Fruit fly (Drosophila melanogaster) whole organism, embryonic: ENCODE data around the gene car.

Experiments used
- Atf3 ChIP-seq: fragments of 200-800 bp; sonication (Bioruptor generic); optimal IDR thresholded peaks from 3 replicates; lab custom pipeline; 2016; ENCODE audit warnings: missing biosample characterization, missing genetic modification characterization
- Atf6 ChIP-seq: fragments of 200-800 bp; sonication (Bioruptor generic); IDR thresholded peaks from 2 replicates; pipeline ENCODE4 v1.3.6; 2022; ENCODE audit warnings: missing biosample characterization, missing genetic modification characterization
- Bgb ChIP-seq: fragments of 200-800 bp; sonication (Bioruptor generic); IDR thresholded peaks from 2 replicates; pipeline ENCODE4 v1.3.6; 2022; ENCODE audit warnings: missing biosample characterization, missing genetic modification characterization; ENCODE audit not compliant: partially characterized antibody
- CG10209 ChIP-seq: fragments of 200-800 bp; sonication (Bioruptor generic); optimal IDR thresholded peaks from 3 replicates; lab custom pipeline; 2017; ENCODE audit warnings: missing biosample characterization, mild to moderate bottlenecking, missing genetic modification characterization, missing genetic modification reagents
- CG10565 ChIP-seq: fragments of 200-800 bp; sonication (Bioruptor generic); optimal IDR thresholded peaks from 3 replicates; lab custom pipeline; 2016; ENCODE audit warnings: missing biosample characterization, mild to moderate bottlenecking, missing genetic modification characterization
- CG10654 ChIP-seq: fragments of 200-800 bp; sonication (Bioruptor generic); optimal IDR thresholded peaks from 2 replicates; lab custom pipeline; 2016; ENCODE audit warnings: missing biosample characterization, missing genetic modification characterization
- CG11504 ChIP-seq: fragments of 200-800 bp; sonication (Bioruptor generic); optimal IDR thresholded peaks from 3 replicates; lab custom pipeline; 2019; ENCODE audit warnings: missing biosample characterization, mild to moderate bottlenecking, missing genetic modification characterization, moderate library complexity
- CG11560 ChIP-seq: fragments of 200-800 bp; sonication (Bioruptor generic); IDR thresholded peaks from 3 replicates; pipeline ENCODE4 v1.3.6; 2022; ENCODE audit warnings: missing biosample characterization, missing genetic modification characterization
- CG12219 ChIP-seq: fragments of 200-800 bp; sonication (Bioruptor generic); optimal IDR thresholded peaks from 3 replicates; lab custom pipeline; 2018; ENCODE audit warnings: missing biosample characterization, mild to moderate bottlenecking, missing genetic modification characterization
- CG12744 ChIP-seq: fragments of 200-800 bp; sonication (Bioruptor generic); optimal IDR thresholded peaks from 2 replicates; lab custom pipeline; 2016; ENCODE audit warnings: missing biosample characterization, missing genetic modification characterization
- CG13123 ChIP-seq: fragments of 200-800 bp; sonication (Bioruptor generic); optimal IDR thresholded peaks from 2 replicates; lab custom pipeline; 2016; ENCODE audit warnings: missing biosample characterization, missing genetic modification characterization
- CG17612 ChIP-seq: fragments of 200-800 bp; sonication (Bioruptor generic); IDR thresholded peaks from 2 replicates; pipeline ENCODE4 v1.3.6; 2022; ENCODE audit warnings: missing biosample characterization, missing genetic modification characterization
- CG18476 ChIP-seq: fragments of 200-800 bp; sonication (Bioruptor generic); optimal IDR thresholded peaks from 2 replicates; lab custom pipeline; 2016; ENCODE audit warnings: missing biosample characterization, mild to moderate bottlenecking, missing genetic modification characterization
- CG18599 ChIP-seq: fragments of 200-800 bp; sonication (Bioruptor generic); optimal IDR thresholded peaks from 3 replicates; lab custom pipeline; 2017; ENCODE audit warnings: missing biosample characterization, missing genetic modification characterization, mild to moderate bottlenecking, moderate library complexity, missing genetic modification reagents
- CG31441 ChIP-seq: fragments of 200-800 bp; sonication (Bioruptor generic); IDR thresholded peaks from 2 replicates; pipeline ENCODE4 v1.3.6; 2022; ENCODE audit warnings: missing biosample characterization, missing genetic modification characterization
- CG4360 ChIP-seq: fragments of 200-800 bp; sonication (Bioruptor generic); IDR thresholded peaks from 2 replicates; pipeline ENCODE4 v1.3.6; 2022; ENCODE audit warnings: missing biosample characterization, missing genetic modification characterization
- CG8290 ChIP-seq, 3 experiments: fragments of 200-800 bp; sonication (Bioruptor generic); optimal IDR thresholded peaks; 2 replicates each; lab custom pipeline; 2016 to 2019; ENCODE audit warnings: missing biosample characterization in 3 of 3, missing genetic modification characterization in 3 of 3, mild to moderate bottlenecking in 2 of 3, moderate library complexity in 1 of 3
- CG8388 ChIP-seq: fragments of 200-800 bp; sonication (Bioruptor generic); optimal IDR thresholded peaks from 2 replicates; lab custom pipeline; 2019; ENCODE audit warnings: missing biosample characterization, mild to moderate bottlenecking, missing genetic modification characterization, moderate library complexity
- CHES-1-like ChIP-seq: fragments of 200-800 bp; sonication (Bioruptor generic); optimal IDR thresholded peaks from 2 replicates; lab custom pipeline; 2016; ENCODE audit warnings: missing biosample characterization, missing genetic modification characterization
- CkIIα-i1 ChIP-seq: fragments of 200-800 bp; sonication (Bioruptor generic); IDR thresholded peaks from 2 replicates; pipeline ENCODE4 v1.3.6; 2022; ENCODE audit warnings: missing biosample characterization, missing genetic modification characterization
- Dbx ChIP-seq: fragments of 200-800 bp; sonication (Bioruptor generic); IDR thresholded peaks from 3 replicates; pipeline ENCODE4 v1.3.6; 2022; ENCODE audit warnings: missing biosample characterization, missing genetic modification characterization
- Dip2 ChIP-seq: fragments of 200-800 bp; sonication (Bioruptor generic); IDR thresholded peaks from 2 replicates; pipeline ENCODE4 v1.3.6; 2022; ENCODE audit warnings: missing biosample characterization, missing genetic modification characterization
- Ets97D ChIP-seq: fragments of 200-800 bp; sonication (Bioruptor generic); optimal IDR thresholded peaks from 3 replicates; lab custom pipeline; 2016; ENCODE audit warnings: missing biosample characterization, missing genetic modification characterization
- Hand ChIP-seq: fragments of 200-800 bp; sonication (Bioruptor generic); optimal IDR thresholded peaks from 2 replicates; lab custom pipeline; 2017; ENCODE audit warnings: mild to moderate bottlenecking, missing biosample characterization, missing genetic modification reagents, missing genetic modification characterization
- Hr39 ChIP-seq: fragments of >200 bp; optimal IDR thresholded peaks from 2 replicates; lab custom pipeline; 2017
- Hr51 ChIP-seq, 2 experiments: fragments of 200-800 bp; sonication (Bioruptor generic); optimal IDR thresholded peaks; 2 replicates in 1 of 2; 3 replicates in 1 of 2; lab custom pipeline; 2016 to 2018; ENCODE audit warnings: missing biosample characterization in 2 of 2, missing genetic modification characterization in 2 of 2, mild to moderate bottlenecking in 1 of 2, moderate library complexity in 1 of 2
- Hsf ChIP-seq: fragments of 200-800 bp; sonication (Bioruptor generic); optimal IDR thresholded peaks from 3 replicates; lab custom pipeline; 2016; ENCODE audit warnings: missing biosample characterization, missing genetic modification characterization
- Lim3 ChIP-seq: fragments of 200-800 bp; sonication (Bioruptor generic); IDR thresholded peaks from 2 replicates; pipeline ENCODE4 v1.3.6; 2022; ENCODE audit warnings: missing biosample characterization, missing genetic modification characterization
- MTF-1 ChIP-seq: fragments of 200-800 bp; sonication (Bioruptor generic); optimal IDR thresholded peaks from 2 replicates; lab custom pipeline; 2018; ENCODE audit warnings: missing biosample characterization, mild to moderate bottlenecking, missing genetic modification characterization, borderline replicate concordance
- NFAT ChIP-seq: fragments of 200-800 bp; sonication (Bioruptor generic); IDR thresholded peaks from 2 replicates; pipeline ENCODE4 v1.3.6; 2022; ENCODE audit warnings: missing biosample characterization, missing genetic modification characterization
- Nf-YB ChIP-seq: fragments of 200-800 bp; sonication (Bioruptor generic); optimal IDR thresholded peaks from 3 replicates; lab custom pipeline; 2019; ENCODE audit warnings: missing biosample characterization, mild to moderate bottlenecking, missing genetic modification characterization, moderate library complexity
- NfI ChIP-seq: fragments of 200-800 bp; sonication (Bioruptor generic); optimal IDR thresholded peaks from 3 replicates; lab custom pipeline; 2018; ENCODE audit warnings: missing biosample characterization, mild to moderate bottlenecking, missing genetic modification characterization, moderate library complexity
- Sry-β ChIP-seq: fragments of 200-800 bp; sonication (Bioruptor generic); optimal IDR thresholded peaks from 2 replicates; lab custom pipeline; 2018; ENCODE audit warnings: missing biosample characterization, mild to moderate bottlenecking, missing genetic modification characterization, moderate library complexity
- Xrp1 ChIP-seq: fragments of 200-800 bp; sonication (Bioruptor generic); IDR thresholded peaks from 2 replicates; pipeline ENCODE4 v1.3.6; 2022; ENCODE audit warnings: missing biosample characterization, missing genetic modification characterization
- ab ChIP-seq: fragments of 200-800 bp; sonication (Bioruptor generic); optimal IDR thresholded peaks from 2 replicates; lab custom pipeline; 2016; ENCODE audit warnings: missing biosample characterization, missing genetic modification characterization
- bab2 ChIP-seq: fragments of 200-800 bp; sonication (Bioruptor generic); optimal IDR thresholded peaks from 2 replicates; lab custom pipeline; 2016; ENCODE audit warnings: missing biosample characterization, missing genetic modification characterization
- chinmo ChIP-seq: fragments of 200-800 bp; sonication (Bioruptor generic); IDR thresholded peaks from 4 replicates; pipeline ENCODE4 v1.3.6; 2022; ENCODE audit warnings: missing biosample characterization, missing genetic modification characterization; ENCODE audit not compliant: partially characterized antibody
- dati ChIP-seq: fragments of 200-800 bp; sonication (Bioruptor generic); IDR thresholded peaks from 2 replicates; pipeline ENCODE4 v1.3.6; 2022; ENCODE audit warnings: missing biosample characterization, missing genetic modification characterization
- fu2 ChIP-seq: fragments of 200-800 bp; sonication (Bioruptor generic); optimal IDR thresholded peaks from 2 replicates; lab custom pipeline; 2016; ENCODE audit warnings: missing biosample characterization, missing genetic modification characterization
- inv ChIP-seq: fragments of 200-800 bp; sonication (Bioruptor generic); IDR thresholded peaks from 2 replicates; pipeline ENCODE4 v1.3.6; 2022; ENCODE audit warnings: missing biosample characterization, missing genetic modification characterization; ENCODE audit not compliant: partially characterized antibody
- lov ChIP-seq, 2 experiments: fragments of 200-800 bp in 1 of 2; fragments of >200 bp in 1 of 2; sonication (Bioruptor generic) in 1 of 2; IDR thresholded peaks in 1 of 2; optimal IDR thresholded peaks in 1 of 2; 2 replicates in 1 of 2; 3 replicates in 1 of 2; pipeline versions ENCODE4 v1.3.6 to Lab custom; 2017 to 2022; ENCODE audit warnings: missing biosample characterization in 1 of 2, missing genetic modification characterization in 1 of 2
- luna ChIP-seq: fragments of 200-800 bp; sonication (Bioruptor generic); optimal IDR thresholded peaks from 2 replicates; lab custom pipeline; 2016; ENCODE audit warnings: missing biosample characterization, missing genetic modification characterization
- nerfin-1 ChIP-seq: fragments of 200-800 bp; sonication (Bioruptor generic); optimal IDR thresholded peaks from 3 replicates; lab custom pipeline; 2019; ENCODE audit warnings: missing biosample characterization, mild to moderate bottlenecking, missing genetic modification characterization, moderate library complexity
- org-1 ChIP-seq: fragments of 200-800 bp; sonication (Bioruptor generic); optimal IDR thresholded peaks from 2 replicates; lab custom pipeline; 2017; ENCODE audit warnings: missing biosample characterization, missing genetic modification characterization
- pb ChIP-seq: fragments of 200-800 bp; sonication (Bioruptor generic); optimal IDR thresholded peaks from 3 replicates; lab custom pipeline; 2016; ENCODE audit warnings: missing biosample characterization, missing genetic modification characterization
- phol ChIP-seq: fragments of 200-800 bp; sonication (Bioruptor generic); optimal IDR thresholded peaks from 3 replicates; lab custom pipeline; 2018; ENCODE audit warnings: missing biosample characterization, mild to moderate bottlenecking, missing genetic modification characterization, moderate library complexity
- prd ChIP-seq, 3 experiments: fragments of >200 bp in 2 of 3; fragments of 200-800 bp in 1 of 3; sonication (Bioruptor generic) in 1 of 3; optimal IDR thresholded peaks in 2 of 3; IDR thresholded peaks in 1 of 3; 2 replicates in 2 of 3; 3 replicates in 1 of 3; pipeline versions ENCODE4 v1.3.6 to Lab custom; 2017 to 2022; ENCODE audit warnings: missing biosample characterization in 1 of 3, missing genetic modification characterization in 1 of 3
- sens-2 ChIP-seq: fragments of 200-800 bp; sonication (Bioruptor generic); IDR thresholded peaks from 2 replicates; pipeline ENCODE4 v1.3.6; 2022; ENCODE audit warnings: missing biosample characterization, missing genetic modification characterization
- tio ChIP-seq: fragments of 200-800 bp; sonication (Bioruptor generic); optimal IDR thresholded peaks from 2 replicates; lab custom pipeline; 2017; ENCODE audit warnings: missing biosample characterization, missing genetic modification characterization, inconsistent platforms
- tx ChIP-seq: fragments of 200-800 bp; sonication (Bioruptor generic); optimal IDR thresholded peaks from 2 replicates; lab custom pipeline; 2016; ENCODE audit warnings: missing biosample characterization, missing genetic modification characterization

The car gene

DNA sequence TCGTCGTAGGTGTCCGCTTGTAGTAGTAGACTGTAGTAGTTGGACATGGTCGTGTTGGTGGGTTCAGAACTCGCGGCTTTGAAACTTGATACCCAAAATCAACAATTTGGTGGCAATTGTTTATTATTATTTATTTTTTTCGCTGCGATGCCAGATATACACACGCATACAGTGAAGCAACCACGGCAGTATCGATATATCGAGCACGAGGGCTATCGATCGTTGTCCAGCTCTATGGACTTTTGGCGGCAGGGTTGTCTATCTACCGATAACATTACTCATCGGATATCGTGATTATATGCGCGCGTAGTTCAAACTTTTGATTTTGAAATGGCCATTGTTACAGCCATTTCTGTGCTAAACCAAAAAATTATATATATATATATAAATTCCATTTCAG is 35.8 kb downstream of the car start, which contains the start of gene CG14220 (continued):
- TF ChIP-seq Hsf (GFP tag; lab: Kevin White, UChicago), result no peak
- TF ChIP-seq Sry-β, result no peak
- TF ChIP-seq dati (GFP tag; lab: Robert Waterston, UW), result no peak
- peak; percentile 10 for TF ChIP-seq CHES-1-like (GFP tag; lab: Kevin White, UChicago)
- no peak for TF ChIP-seq Hand (GFP tag; lab: Kevin White, UChicago)
- TF ChIP-seq CG11560 (tag; lab: Robert Waterston, UW), result no peak
- no peak for TF ChIP-seq Hr39 (lab: Kevin White, UChicago)
- TF ChIP-seq CG8290 (GFP tag; optimal IDR thresholded peaks at IDR 0.05; lab: Kevin White, UChicago), result no peak
- peak in 1 of 2 experiments; percentile 72 for TF ChIP-seq CG8290 (tag; optimal IDR thresholded peaks at IDR 0.05; lab: Kevin White, UChicago)
- TF ChIP-seq nerfin-1 (tag; lab: Kevin White, UChicago), result no peak
- TF ChIP-seq org-1 (GFP tag; lab: Kevin White, UChicago), result no peak
- no peak for TF ChIP-seq CG18599 (GFP tag; lab: Kevin White, UChicago)
- no peak for TF ChIP-seq MTF-1
- TF ChIP-seq tio (GFP tag; lab: Kevin White, UChicago), result no peak
- peak; percentile 87 for TF ChIP-seq inv (GFP tag; lab: Robert Waterston, UW)
- TF ChIP-seq phol (tag; lab: Kevin White, UChicago), result peak; percentile 31
- no peak for TF ChIP-seq lov (optimal IDR thresholded peaks at IDR 0.05; lab: Kevin White, UChicago)
- TF ChIP-seq lov (GFP tag; IDR thresholded peaks at IDR 0.05; lab: Robert Waterston, UW), result no peak
- TF ChIP-seq Nf-YB, result no peak
- no peak for TF ChIP-seq CG12744 (GFP tag; lab: Kevin White, UChicago)
- no peak for TF ChIP-seq fu2 (GFP tag; lab: Kevin White, UChicago)
- TF ChIP-seq tx (GFP tag; lab: Kevin White, UChicago), result no peak
- no peak for TF ChIP-seq CG10209 (GFP tag; lab: Kevin White, UChicago)
- TF ChIP-seq Dip2 (GFP tag; lab: Robert Waterston, UW), result no peak
- no peak for TF ChIP-seq Atf6
- TF ChIP-seq CG8388 (GFP tag; lab: Kevin White, UChicago), result no peak
- no peak for TF ChIP-seq Dbx (GFP tag; lab: Robert Waterston, UW)
- TF ChIP-seq bab2, result no peak
- no peak for TF ChIP-seq CG4360 (GFP tag; lab: Robert Waterston, UW)
- TF ChIP-seq Ets97D (GFP tag; lab: Kevin White, UChicago), result peak; percentile 90
- peak; percentile 93 for TF ChIP-seq chinmo (GFP tag; lab: Robert Waterston, UW)
- TF ChIP-seq CG31441 (GFP tag; lab: Robert Waterston, UW), result 0 out of 2 replicates have a peak, but pooled peaks have one; percentile 30
- no peak for TF ChIP-seq sens-2 (GFP tag; lab: Robert Waterston, UW)
- TF ChIP-seq prd (optimal IDR thresholded peaks at IDR 0.05; lab: Kevin White, UChicago), result no peak
- TF ChIP-seq prd (GFP tag; IDR thresholded peaks at IDR 0.05; lab: Robert Waterston, UW), result no peak
- no peak for TF ChIP-seq ab (GFP tag; lab: Kevin White, UChicago)
- no peak for TF ChIP-seq NfI (GFP tag; lab: Kevin White, UChicago)
- TF ChIP-seq NFAT (GFP tag; lab: Robert Waterston, UW), result no peak
- TF ChIP-seq CG11504 (tag; lab: Kevin White, UChicago), result peak; percentile 10
- TF ChIP-seq CG17612 (GFP tag; lab: Robert Waterston, UW), result no peak
- no peak for TF ChIP-seq CG13123
- TF ChIP-seq pb (GFP tag; lab: Kevin White, UChicago), result no peak
- TF ChIP-seq Hr51 (GFP tag; optimal IDR thresholded peaks at IDR 0.05; lab: Kevin White, UChicago), result no peak
- TF ChIP-seq CkIIα-i1, result no peak
- peak; percentile 97 for TF ChIP-seq Bgb (GFP tag; lab: Robert Waterston, UW)
- TF ChIP-seq Xrp1 (GFP tag; lab: Robert Waterston, UW), result 0 out of 2 replicates have a peak, but pooled peaks have one; percentile 13
- no peak for TF ChIP-seq CG18476 (GFP tag; lab: Kevin White, UChicago)
- no peak for TF ChIP-seq Lim3 (GFP tag; lab: Robert Waterston, UW)
- TF ChIP-seq CG12219 (GFP tag; lab: Kevin White, UChicago), result no peak
- no peak for TF ChIP-seq CG10565
- no peak for TF ChIP-seq luna (GFP tag; lab: Kevin White, UChicago)
- TF ChIP-seq Atf3, result no peak
- no peak for TF ChIP-seq CG10654 (GFP tag; lab: Kevin White, UChicago)
